6 fruit fly cellular contexts compared by ENCODE assay signal in genomic region chr3R:29064682-29065100, dm6.
A peak's percentile ranks its signal among the peaks of the same experiment; 100 is the strongest.
TF ChIP-seq lines count a peak whose summit lies in the region.

No protein-coding gene starts in this region.

- no peak for TF ChIP-seq CTCF in whole organism, embryonic (GFP tag; optimal IDR thresholded peaks at IDR 0.05; lab: Kevin White, UChicago)

TF ChIP-seq in whole organism, 6 proteins besides CTCF, POLR2A, EP300 and RAD21:
- peak in 1 of 2 experiments; percentile 40 for TF ChIP-seq EcR (GFP tag; optimal IDR thresholded peaks at IDR 0.05; lab: Kevin White, UChicago)
- no peak for TF ChIP-seq usp (GFP tag; optimal IDR thresholded peaks at IDR 0.05; lab: Kevin White, UChicago)
- TF ChIP-seq pan (optimal IDR thresholded peaks at IDR 0.05; lab: Kevin White, UChicago): no peak
- TF ChIP-seq Dll (optimal IDR thresholded peaks at IDR 0.05; lab: Kevin White, UChicago): peak; percentile 85
- TF ChIP-seq psq (optimal IDR thresholded peaks at IDR 0.05; lab: Kevin White, UChicago): no peak
- no peak for TF ChIP-seq CG8478 (optimal IDR thresholded peaks at IDR 0.05; lab: Kevin White, UChicago)

TF ChIP-seq in whole organism, adult, 20 proteins besides CTCF, POLR2A, EP300 and RAD21:
- TF ChIP-seq tj (GFP tag; optimal IDR thresholded peaks at IDR 0.05; lab: Kevin White, UChicago) (no peak), ovo (GFP tag; optimal IDR thresholded peaks at IDR 0.05; lab: Kevin White, UChicago) (no peak), Clk (GFP tag; optimal IDR thresholded peaks at IDR 0.05; lab: Kevin White, UChicago) (peak; percentile 24), bab1 (GFP tag; optimal IDR thresholded peaks at IDR 0.05; lab: Kevin White, UChicago) (no peak), CG7045 (GFP tag; optimal IDR thresholded peaks at IDR 0.05; lab: Kevin White, UChicago) (peak; percentile 15), CG12768 (GFP tag; optimal IDR thresholded peaks at IDR 0.05; lab: Kevin White, UChicago) (peak; percentile 1), kay (GFP tag; lab: Kevin White, UChicago; ENCODE audit: borderline replicate concordance) (no peak)

TF ChIP-seq in whole organism, embryonic, 481 proteins besides CTCF, POLR2A, EP300 and RAD21 (continues in another document):
- TF ChIP-seq NC2β (GFP tag; optimal IDR thresholded peaks at IDR 0.05; lab: Kevin White, UChicago): no peak
- no peak for TF ChIP-seq CG17829 (tag; optimal IDR thresholded peaks at IDR 0.05; lab: Kevin White, UChicago)
- TF ChIP-seq CG10654 (GFP tag; optimal IDR thresholded peaks at IDR 0.05; lab: Kevin White, UChicago): no peak
- TF ChIP-seq twi (tag; optimal IDR thresholded peaks at IDR 0.05; lab: Kevin White, UChicago): peak; percentile 4
- peak; percentile 10 for TF ChIP-seq CG4282 (GFP tag; optimal IDR thresholded peaks at IDR 0.05; lab: Kevin White, UChicago)
- TF ChIP-seq CG8924 (tag; optimal IDR thresholded peaks at IDR 0.05; lab: Kevin White, UChicago): peak; percentile 7
- no peak for TF ChIP-seq Chrac-16 (GFP tag; optimal IDR thresholded peaks at IDR 0.05; lab: Kevin White, UChicago)
- TF ChIP-seq Nf-YB (GFP tag; optimal IDR thresholded peaks at IDR 0.05; lab: Kevin White, UChicago): no peak
- peak; percentile 11 for TF ChIP-seq CG12391 (tag; optimal IDR thresholded peaks at IDR 0.05; lab: Kevin White, UChicago)
- no peak for TF ChIP-seq CG7928 (GFP tag; optimal IDR thresholded peaks at IDR 0.05; lab: Kevin White, UChicago)
- TF ChIP-seq zf30C (GFP tag; optimal IDR thresholded peaks at IDR 0.05; lab: Kevin White, UChicago): peak; percentile 75
- peak; percentile 60 for TF ChIP-seq Med (GFP tag; lab: Kevin White, UChicago)
- TF ChIP-seq CG13424 (tag; optimal IDR thresholded peaks at IDR 0.05; lab: Kevin White, UChicago): peak; percentile 4
- no peak for TF ChIP-seq Hr3 (GFP tag; optimal IDR thresholded peaks at IDR 0.05; lab: Kevin White, UChicago)
- TF ChIP-seq CG2678 (tag; optimal IDR thresholded peaks at IDR 0.05; lab: Kevin White, UChicago): peak; percentile 8
- no peak for TF ChIP-seq CG11085 (GFP tag; IDR thresholded peaks at IDR 0.05; lab: Robert Waterston, UW)
- TF ChIP-seq psq (GFP tag; optimal IDR thresholded peaks at IDR 0.05; lab: Kevin White, UChicago): no peak
- TF ChIP-seq Hmr (GFP tag; optimal IDR thresholded peaks at IDR 0.05; lab: Kevin White, UChicago): peak; percentile 6
- no peak for TF ChIP-seq CG8281 (tag; optimal IDR thresholded peaks at IDR 0.05; lab: Kevin White, UChicago)
- no peak for TF ChIP-seq CG8290 (GFP tag; optimal IDR thresholded peaks at IDR 0.05; lab: Kevin White, UChicago)
- peak in 1 of 2 experiments; percentile 23 for TF ChIP-seq CG8290 (tag; optimal IDR thresholded peaks at IDR 0.05; lab: Kevin White, UChicago)

TF ChIP-seq in whole organism, prepupa, 60 proteins besides CTCF, POLR2A, EP300 and RAD21 (continues in another document):
- TF ChIP-seq fd59A (GFP tag; optimal IDR thresholded peaks at IDR 0.05; lab: Kevin White, UChicago): no peak
- peak; percentile 15 for TF ChIP-seq pdm3 (GFP tag; optimal IDR thresholded peaks at IDR 0.05; lab: Kevin White, UChicago)
- peak; percentile 26 for TF ChIP-seq CG34406 (GFP tag; optimal IDR thresholded peaks at IDR 0.05; lab: Kevin White, UChicago)
- no peak for TF ChIP-seq CG15336 (GFP tag; IDR thresholded peaks at IDR 0.05; lab: Robert Waterston, UW)
- peak; percentile 8 for TF ChIP-seq CG3032 (tag; optimal IDR thresholded peaks at IDR 0.05; lab: Kevin White, UChicago)
- TF ChIP-seq CG6792 (GFP tag; optimal IDR thresholded peaks at IDR 0.05; lab: Kevin White, UChicago): peak; percentile 35
- TF ChIP-seq CG10669 (GFP tag; optimal IDR thresholded peaks at IDR 0.05; lab: Kevin White, UChicago): peak; percentile 46
- no peak for TF ChIP-seq Hr38 (GFP tag; optimal IDR thresholded peaks at IDR 0.05; lab: Kevin White, UChicago)
- TF ChIP-seq Smox (GFP tag; optimal IDR thresholded peaks at IDR 0.05; lab: Kevin White, UChicago): no peak
- TF ChIP-seq Eip78C (GFP tag; lab: Kevin White, UChicago): peak; percentile 85
- peak; percentile 45 for TF ChIP-seq Sox102F (GFP tag; optimal IDR thresholded peaks at IDR 0.05; lab: Kevin White, UChicago)
- TF ChIP-seq CG6276 (GFP tag; optimal IDR thresholded peaks at IDR 0.05; lab: Kevin White, UChicago): peak; percentile 12
- TF ChIP-seq Blimp-1 (GFP tag; optimal IDR thresholded peaks at IDR 0.05; lab: Kevin White, UChicago): peak; percentile 60
- TF ChIP-seq OdsH (GFP tag; optimal IDR thresholded peaks at IDR 0.05; lab: Kevin White, UChicago): peak; percentile 40
- TF ChIP-seq fkh (GFP tag; optimal IDR thresholded peaks at IDR 0.05; lab: Kevin White, UChicago): no peak
- TF ChIP-seq CG6163 (GFP tag; IDR thresholded peaks at IDR 0.05; lab: Robert Waterston, UW): no peak
- TF ChIP-seq CG11902 (GFP tag; optimal IDR thresholded peaks at IDR 0.05; lab: Kevin White, UChicago): no peak
- TF ChIP-seq CG11762 (GFP tag; optimal IDR thresholded peaks at IDR 0.05; lab: Kevin White, UChicago; ENCODE audit: insufficient read depth): peak; percentile 33
- TF ChIP-seq CG8119 (GFP tag; IDR thresholded peaks at IDR 0.05; lab: Robert Waterston, UW): no peak
- peak; percentile 62 for TF ChIP-seq topi (GFP tag; optimal IDR thresholded peaks at IDR 0.05; lab: Kevin White, UChicago)
- TF ChIP-seq CG4318 (GFP tag; optimal IDR thresholded peaks at IDR 0.05; lab: Kevin White, UChicago): no peak

TF ChIP-seq in whole organism, pupa, 21 proteins besides CTCF, POLR2A, EP300 and RAD21:
- peak; percentile 27 for TF ChIP-seq Snoo (tag; optimal IDR thresholded peaks at IDR 0.05; lab: Kevin White, UChicago)
- TF ChIP-seq rn (GFP tag; IDR thresholded peaks at IDR 0.05; lab: Robert Waterston, UW): no peak
- no peak for TF ChIP-seq Ets98B (GFP tag; IDR thresholded peaks at IDR 0.05; lab: Robert Waterston, UW)
- TF ChIP-seq EcR (GFP tag; optimal IDR thresholded peaks at IDR 0.05; lab: Kevin White, UChicago): peak; percentile 79
- TF ChIP-seq CG12605 (GFP tag; IDR thresholded peaks at IDR 0.05; lab: Robert Waterston, UW): no peak
- TF ChIP-seq gl (tag; optimal IDR thresholded peaks at IDR 0.05; lab: Kevin White, UChicago): no peak
- no peak for TF ChIP-seq CG32121 (GFP tag; IDR thresholded peaks at IDR 0.05; lab: Robert Waterston, UW)
- TF ChIP-seq CG34367 (tag; optimal IDR thresholded peaks at IDR 0.05; lab: Kevin White, UChicago): no peak
- peak; percentile 40 for TF ChIP-seq CG17806 (tag; optimal IDR thresholded peaks at IDR 0.05; lab: Kevin White, UChicago)
- peak; percentile 30 for TF ChIP-seq CG8159 (tag; optimal IDR thresholded peaks at IDR 0.05; lab: Kevin White, UChicago)
- peak; percentile 18 for TF ChIP-seq CG9948 (tag; optimal IDR thresholded peaks at IDR 0.05; lab: Kevin White, UChicago)
- TF ChIP-seq Pif1A (GFP tag; optimal IDR thresholded peaks at IDR 0.05; lab: Kevin White, UChicago): peak; percentile 52
- peak; percentile 29 for TF ChIP-seq Pif1B (GFP tag; optimal IDR thresholded peaks at IDR 0.05; lab: Kevin White, UChicago)
- no peak for TF ChIP-seq D1 (tag; optimal IDR thresholded peaks at IDR 0.05; lab: Kevin White, UChicago)
- no peak for TF ChIP-seq fd96Ca (GFP tag; IDR thresholded peaks at IDR 0.05; lab: Robert Waterston, UW)
- peak; percentile 29 for TF ChIP-seq CG15710 (tag; optimal IDR thresholded peaks at IDR 0.05; lab: Kevin White, UChicago)
- peak; percentile 37 for TF ChIP-seq CG8301 (tag; optimal IDR thresholded peaks at IDR 0.05; lab: Kevin White, UChicago)
- no peak for TF ChIP-seq CG4496 (GFP tag; IDR thresholded peaks at IDR 0.05; lab: Robert Waterston, UW)
- no peak for TF ChIP-seq CG10348 (GFP tag; IDR thresholded peaks at IDR 0.05; lab: Robert Waterston, UW)
- TF ChIP-seq CG14655 (GFP tag; optimal IDR thresholded peaks at IDR 0.05; lab: Kevin White, UChicago): peak; percentile 61
- TF ChIP-seq CG13204 (GFP tag; optimal IDR thresholded peaks at IDR 0.05; lab: Kevin White, UChicago): peak; percentile 5
TF ChIP-seq in whole organism, pupa: peak in this region for 11.

TF ChIP-seq in whole organism, wandering third instar larva, 38 proteins besides CTCF, POLR2A, EP300 and RAD21:
- TF ChIP-seq pan (optimal IDR thresholded peaks at IDR 0.05; lab: Kevin White, UChicago): no peak
- no peak for TF ChIP-seq CrebA (GFP tag; optimal IDR thresholded peaks at IDR 0.05; lab: Kevin White, UChicago; ENCODE audit: borderline replicate concordance)
- peak in 1 of 2 experiments; percentile 84 for TF ChIP-seq dl (GFP tag; optimal IDR thresholded peaks at IDR 0.05; lab: Kevin White, UChicago; ENCODE audit: insufficient read depth in 1 of 2, partially characterized antibody in 2 of 2)
- TF ChIP-seq dsf (GFP tag; optimal IDR thresholded peaks at IDR 0.05; lab: Kevin White, UChicago; ENCODE audit: borderline replicate concordance): no peak
- TF ChIP-seq fru (GFP tag; optimal IDR thresholded peaks at IDR 0.05; lab: Kevin White, UChicago): peak; percentile 54
- TF ChIP-seq ey (GFP tag; optimal IDR thresholded peaks at IDR 0.05; lab: Kevin White, UChicago): peak; percentile 5
- peak; percentile 34 for TF ChIP-seq rgr (GFP tag; optimal IDR thresholded peaks at IDR 0.05; lab: Kevin White, UChicago)
- TF ChIP-seq OdsH (GFP tag; optimal IDR thresholded peaks at IDR 0.05; lab: Kevin White, UChicago): peak; percentile 10
- TF ChIP-seq foxo (GFP tag; optimal IDR thresholded peaks at IDR 0.05; lab: Kevin White, UChicago): peak in 1 of 2 experiments; percentile 37
- TF ChIP-seq h (GFP tag; optimal IDR thresholded peaks at IDR 0.05; lab: Kevin White, UChicago): peak; percentile 32
- TF ChIP-seq Hnf4 (GFP tag; optimal IDR thresholded peaks at IDR 0.05; lab: Kevin White, UChicago): peak; percentile 18
- peak; percentile 64 for TF ChIP-seq Dif (GFP tag; optimal IDR thresholded peaks at IDR 0.05; lab: Kevin White, UChicago; ENCODE audit: partially characterized antibody)
- TF ChIP-seq br (GFP tag; optimal IDR thresholded peaks at IDR 0.05; lab: Kevin White, UChicago): peak; percentile 57
